Worm (Caenorhabditis elegans) whole organism, L1 larva: ENCODE measurements around the gene K04A8.1.

Experiments used
- aly-2 ChIP-seq: fragments of 150-350 bp; optimal IDR thresholded peaks from 2 replicates; lab custom pipeline; 2014; ENCODE audit warnings: missing biosample characterization, missing genetic modification characterization
- ces-1 ChIP-seq: fragments of 150-350 bp; optimal IDR thresholded peaks from 2 replicates; lab custom pipeline; 2014; ENCODE audit warnings: missing biosample characterization, missing genetic modification reagents, missing genetic modification characterization
- elt-2 ChIP-seq: sonication (generic microtip); optimal IDR thresholded peaks from 2 replicates; lab custom pipeline; 2016; ENCODE audit warnings: missing genetic modification characterization, mild to moderate bottlenecking, inconsistent platforms, missing compliant biosample characterization, missing genetic modification reagents
- fos-1 ChIP-seq: fragments of 150-350 bp; optimal IDR thresholded peaks from 2 replicates; lab custom pipeline; 2014; ENCODE audit warnings: missing biosample characterization, missing genetic modification characterization
- hlh-17 ChIP-seq: fragments of 200-800 bp; sonication (Bioruptor generic); optimal IDR thresholded peaks from 2 replicates; lab custom pipeline; 2018; ENCODE audit warnings: missing genetic modification characterization, mild to moderate bottlenecking, missing compliant biosample characterization, moderate library complexity, borderline replicate concordance
- lin-35 ChIP-seq, 2 experiments: fragments of 150-350 bp; optimal IDR thresholded peaks; 2 replicates each; lab custom pipeline; 2014; ENCODE audit warnings: missing biosample characterization in 2 of 2, missing genetic modification characterization in 2 of 2, missing genetic modification reagents in 2 of 2
- mdl-1 ChIP-seq, 2 experiments: fragments of 150-350 bp; optimal IDR thresholded peaks; 2 replicates each; lab custom pipeline; 2014 to 2017; ENCODE audit warnings: missing biosample characterization in 2 of 2, missing genetic modification characterization in 2 of 2, inconsistent platforms in 1 of 2
- nhr-77 ChIP-seq: fragments of 150-350 bp; optimal IDR thresholded peaks from 2 replicates; lab custom pipeline; 2014; ENCODE audit warnings: missing biosample characterization, missing genetic modification characterization
- nhr-85 ChIP-seq: sonication (generic microtip); peaks from one replicate; lab custom pipeline; 2016; ENCODE audit warnings: missing genetic modification characterization, inconsistent platforms, missing compliant biosample characterization
- unc-98 ChIP-seq: fragments of 200-800 bp; sonication (Bioruptor generic); IDR thresholded peaks from 2 replicates; pipeline ENCODE4 v1.3.6; 2022; ENCODE audit warnings: missing genetic modification characterization, missing compliant biosample characterization
- ztf-11 ChIP-seq, 2 experiments: sonication (generic microtip); optimal IDR thresholded peaks; 2 replicates each; lab custom pipeline; 2016 to 2017; ENCODE audit warnings: missing genetic modification characterization in 2 of 2, missing biosample characterization in 1 of 2, missing compliant biosample characterization in 1 of 2

ce11 chrV:6614968-6615367 lies 48.8 kb downstream of the K04A8.1 start:
- TF ChIP-seq hlh-17 (no peak), mdl-1 (tag; optimal IDR thresholded peaks at IDR 0.05; lab: Kevin White, UChicago) (no peak), ces-1 (GFP tag; lab: Kevin White, UChicago) (no peak), ztf-11 (tag; optimal IDR thresholded peaks at IDR 0.05; lab: Kevin White, UChicago) (no peak), elt-2 (tag; lab: Kevin White, UChicago) (no peak), aly-2 (tag; lab: Kevin White, UChicago) (no peak), lin-35 (GFP tag; optimal IDR thresholded peaks at IDR 0.05; lab: Kevin White, UChicago) (no peak), unc-98 (GFP tag; lab: Robert Waterston, UW) (no peak), fos-1 (tag; lab: Kevin White, UChicago) (no peak), nhr-85 (tag; lab: Kevin White, UChicago) (no peak), nhr-77 (tag; lab: Kevin White, UChicago) (no peak)
